Fruit fly (Drosophila melanogaster): ENCODE results near the gene CG10026.

CG10026 gene

dm6 chr2L:19429731-19430130, 24.3 kb upstream of the CG10026 start:
- TF ChIP-seq Hr96 (GFP tag; optimal IDR thresholded peaks at IDR 0.05) (no peak), cic (GFP tag; optimal IDR thresholded peaks at IDR 0.05) (peak; percentile 40)

dm6 chr2L:19430343-19430742, 23.7 kb upstream of the CG10026 start, which contains the start of gene RtcB:
Gene RtcB (plus strand): TSS chr2L:19430643.
- TF ChIP-seq tj (GFP tag; optimal IDR thresholded peaks at IDR 0.05) (peak; percentile 60), bab1 (GFP tag; optimal IDR thresholded peaks at IDR 0.05) (peak; percentile 0), CG12768 (GFP tag; optimal IDR thresholded peaks at IDR 0.05) (no peak)

dm6 chr2L:19432424-19433015, 21.5 kb upstream of the CG10026 start, which contains the start of gene Rab9:
Gene Rab9 (plus strand): TSS chr2L:19432574.
- TF ChIP-seq Clk (GFP tag; optimal IDR thresholded peaks at IDR 0.05): no peak
- TF ChIP-seq Mnt (GFP tag; optimal IDR thresholded peaks at IDR 0.05): peak; percentile 66
- TF ChIP-seq tj (GFP tag; optimal IDR thresholded peaks at IDR 0.05): peak; percentile 45
- peak; percentile 9 for TF ChIP-seq Crg-1 (GFP tag; optimal IDR thresholded peaks at IDR 0.05)
- TF ChIP-seq bab1 (GFP tag; optimal IDR thresholded peaks at IDR 0.05): peak; percentile 73
- TF ChIP-seq pad (GFP tag; optimal IDR thresholded peaks at IDR 0.05): no peak
- TF ChIP-seq Hr96 (GFP tag; optimal IDR thresholded peaks at IDR 0.05): no peak
- TF ChIP-seq CG7045 (GFP tag; optimal IDR thresholded peaks at IDR 0.05): no peak
- TF ChIP-seq CG12768 (GFP tag; optimal IDR thresholded peaks at IDR 0.05): peak; percentile 64
- TF ChIP-seq cic (GFP tag; optimal IDR thresholded peaks at IDR 0.05): peak; percentile 73
- TF ChIP-seq cnc (optimal IDR thresholded peaks at IDR 0.05): no peak
- TF ChIP-seq CG11617 (GFP tag; optimal IDR thresholded peaks at IDR 0.05): no peak
- TF ChIP-seq CG14711 (tag; optimal IDR thresholded peaks at IDR 0.05): peak; percentile 12
- peak; percentile 46 for TF ChIP-seq CG33017 (tag; optimal IDR thresholded peaks at IDR 0.05)
- TF ChIP-seq toe (GFP tag; optimal IDR thresholded peaks at IDR 0.05): no peak
- no peak for TF ChIP-seq ovo (GFP tag; optimal IDR thresholded peaks at IDR 0.05)
- TF ChIP-seq CG1620 (GFP tag; optimal IDR thresholded peaks at IDR 0.05): no peak
- TF ChIP-seq kay (GFP tag; ENCODE audit: borderline replicate concordance): no peak
- peak; percentile 26 for TF ChIP-seq CG7101 (tag; optimal IDR thresholded peaks at IDR 0.05)
- TF ChIP-seq CG5204 (GFP tag; optimal IDR thresholded peaks at IDR 0.05): no peak

dm6 chr2L:19433292-19433691, 20.8 kb upstream of the CG10026 start:
- TF ChIP-seq kay (GFP tag; ENCODE audit: borderline replicate concordance) (peak; percentile 85), Crg-1 (GFP tag; optimal IDR thresholded peaks at IDR 0.05) (peak; percentile 20), CG12768 (GFP tag; optimal IDR thresholded peaks at IDR 0.05) (peak; percentile 76), CG7101 (tag; optimal IDR thresholded peaks at IDR 0.05) (peak; percentile 62), tj (GFP tag; optimal IDR thresholded peaks at IDR 0.05) (peak; percentile 67), Mnt (GFP tag; optimal IDR thresholded peaks at IDR 0.05) (peak; percentile 25), CG7045 (GFP tag; optimal IDR thresholded peaks at IDR 0.05) (peak; percentile 31), ovo (GFP tag; optimal IDR thresholded peaks at IDR 0.05) (peak; percentile 3), CG14711 (tag; optimal IDR thresholded peaks at IDR 0.05) (peak; percentile 60), CG1620 (GFP tag; optimal IDR thresholded peaks at IDR 0.05) (no peak), bab1 (GFP tag; optimal IDR thresholded peaks at IDR 0.05) (peak; percentile 2), CG5204 (GFP tag; optimal IDR thresholded peaks at IDR 0.05) (peak; percentile 52), toe (GFP tag; optimal IDR thresholded peaks at IDR 0.05) (peak; percentile 64), cnc (optimal IDR thresholded peaks at IDR 0.05) (no peak), pad (GFP tag; optimal IDR thresholded peaks at IDR 0.05) (peak; percentile 33), Clk (GFP tag; optimal IDR thresholded peaks at IDR 0.05) (peak; percentile 31), cic (GFP tag; optimal IDR thresholded peaks at IDR 0.05) (peak; percentile 36), Hr96 (GFP tag; optimal IDR thresholded peaks at IDR 0.05) (peak; percentile 60), CG11617 (GFP tag; optimal IDR thresholded peaks at IDR 0.05) (peak; percentile 20), CG33017 (tag; optimal IDR thresholded peaks at IDR 0.05) (peak; percentile 71)

- no peak for TF ChIP-seq Crg-1 (GFP tag; optimal IDR thresholded peaks at IDR 0.05)
- TF ChIP-seq cnc (optimal IDR thresholded peaks at IDR 0.05): no peak
- peak; percentile 40 for TF ChIP-seq CG11617 (GFP tag; optimal IDR thresholded peaks at IDR 0.05)
- peak; percentile 57 for TF ChIP-seq CG7045 (GFP tag; optimal IDR thresholded peaks at IDR 0.05)
- TF ChIP-seq CG7101 (tag; optimal IDR thresholded peaks at IDR 0.05): peak; percentile 72
- no peak for TF ChIP-seq Clk (GFP tag; optimal IDR thresholded peaks at IDR 0.05)
- TF ChIP-seq tj (GFP tag; optimal IDR thresholded peaks at IDR 0.05): no peak
- peak; percentile 6 for TF ChIP-seq toe (GFP tag; optimal IDR thresholded peaks at IDR 0.05)
- TF ChIP-seq CG5204 (GFP tag; optimal IDR thresholded peaks at IDR 0.05): no peak
- TF ChIP-seq Mnt (GFP tag; optimal IDR thresholded peaks at IDR 0.05): no peak
- no peak for TF ChIP-seq Hr96 (GFP tag; optimal IDR thresholded peaks at IDR 0.05)
- peak; percentile 11 for TF ChIP-seq CG12768 (GFP tag; optimal IDR thresholded peaks at IDR 0.05)
- TF ChIP-seq CG14711 (tag; optimal IDR thresholded peaks at IDR 0.05): peak; percentile 10
- no peak for TF ChIP-seq bab1 (GFP tag; optimal IDR thresholded peaks at IDR 0.05)
- TF ChIP-seq cic (GFP tag; optimal IDR thresholded peaks at IDR 0.05): peak; percentile 89
- no peak for TF ChIP-seq kay (GFP tag; ENCODE audit: borderline replicate concordance)
- no peak for TF ChIP-seq CG1620 (GFP tag; optimal IDR thresholded peaks at IDR 0.05)
- TF ChIP-seq CG33017 (tag; optimal IDR thresholded peaks at IDR 0.05): peak; percentile 66
- peak; percentile 34 for TF ChIP-seq ovo (GFP tag; optimal IDR thresholded peaks at IDR 0.05)
- peak; percentile 26 for TF ChIP-seq pad (GFP tag; optimal IDR thresholded peaks at IDR 0.05)
These were observed 19.8 kb upstream of the CG10026 start for dm6 chr2L:19434260-19434659.

Measured in whole organism, adult.